Worm (Caenorhabditis elegans): ENCODE results near the gene sox-4.

sox-4 gene

DNA sequence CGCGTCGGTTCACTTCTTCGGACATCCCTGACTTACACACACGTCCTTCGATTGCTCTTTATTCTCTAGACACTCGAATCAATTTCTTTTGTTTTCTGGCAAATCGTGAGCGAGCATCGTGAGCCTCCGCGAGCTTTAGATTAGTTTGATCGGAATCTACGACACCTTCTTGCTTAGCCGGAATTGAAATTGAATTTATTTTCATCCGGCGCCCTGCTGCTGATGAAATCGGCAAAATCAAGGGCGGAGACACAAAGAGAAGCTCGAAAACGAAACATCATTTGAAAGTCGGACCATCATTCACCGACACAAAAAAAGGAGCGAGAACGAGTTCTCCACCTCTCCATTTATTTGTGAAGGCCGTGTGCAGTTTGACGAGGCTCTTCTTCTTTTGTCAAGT, 9.7 kb upstream of the sox-4 start, which contains the start of gene npr-16:
Gene npr-16, plus strand, starts transcription at position 301 of the 400 bp plus-strand sequence.
- no peak for TF ChIP-seq hmg-20 (GFP tag; IDR thresholded peaks at IDR 0.05)
- TF ChIP-seq attf-6 (GFP tag; IDR thresholded peaks at IDR 0.05), result no peak
- no peak for TF ChIP-seq rec-8 (tag; optimal IDR thresholded peaks at IDR 0.05)
- no peak for TF ChIP-seq dpff-1 (tag; optimal IDR thresholded peaks at IDR 0.05)
- no peak for TF ChIP-seq ceh-40 (GFP tag; IDR thresholded peaks at IDR 0.05)
- TF ChIP-seq ceh-79 (tag; optimal IDR thresholded peaks at IDR 0.05), result no peak
- TF ChIP-seq mes-4 (tag; optimal IDR thresholded peaks at IDR 0.05), result no peak
- TF ChIP-seq Y56A3A.18 (GFP tag; IDR thresholded peaks at IDR 0.05), result no peak
- TF ChIP-seq die-1 (tag; optimal IDR thresholded peaks at IDR 0.05), result no peak
- TF ChIP-seq bed-1 (GFP tag; IDR thresholded peaks at IDR 0.05), result no peak
- no peak for TF ChIP-seq F33H1.4 (GFP tag; IDR thresholded peaks at IDR 0.05)
- TF ChIP-seq cebp-2 (GFP tag; IDR thresholded peaks at IDR 0.05), result no peak
- no peak for TF ChIP-seq K12H6.12 (tag; optimal IDR thresholded peaks at IDR 0.05)
- no peak for TF ChIP-seq mel-28 (tag; optimal IDR thresholded peaks at IDR 0.05; ENCODE audit: borderline replicate concordance)

- no peak for TF ChIP-seq B0019.2 (GFP tag; conservative IDR thresholded peaks at IDR 0.05)
- TF ChIP-seq madf-3 (GFP tag; IDR thresholded peaks at IDR 0.05), result no peak
- no peak for TF ChIP-seq akir-1 (GFP tag; optimal IDR thresholded peaks at IDR 0.05)
- TF ChIP-seq ets-4 (GFP tag; optimal IDR thresholded peaks at IDR 0.05), result no peak
Measured at ce11 chrX:3517141-3517540, 8.3 kb upstream of the sox-4 start.

- TF ChIP-seq madf-10 (tag; optimal IDR thresholded peaks at IDR 0.05) (no peak), dpff-1 (tag; optimal IDR thresholded peaks at IDR 0.05) (no peak), lin-54 (GFP tag; optimal IDR thresholded peaks at IDR 0.05) (no peak), K11D2.4 (GFP tag; IDR thresholded peaks at IDR 0.05) (no peak)
Measured at ce11 chrX:3513715-3514114, 4.9 kb upstream of the sox-4 start.

DNA sequence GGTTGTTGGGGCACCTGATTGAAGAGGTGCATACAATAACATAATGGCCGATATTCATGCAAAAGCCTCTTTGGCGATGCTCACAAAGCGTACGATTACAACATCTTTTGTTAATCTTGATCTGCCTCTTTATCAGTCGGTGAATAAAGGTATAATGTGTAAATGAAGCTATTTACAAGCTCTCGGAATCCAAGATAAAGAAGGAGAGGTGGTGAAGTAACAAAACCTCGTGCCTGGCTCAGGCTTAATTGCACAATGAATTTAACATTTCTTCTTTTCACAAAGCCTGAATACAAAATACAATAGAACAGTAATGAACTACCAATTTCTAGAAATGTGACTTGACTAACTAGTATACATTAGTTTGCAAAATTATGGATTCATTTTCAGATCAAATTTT, 1.6 kb downstream of the sox-4 start:
- TF ChIP-seq T26A5.8 (tag; optimal IDR thresholded peaks at IDR 0.05) (no peak), F39B2.1 (GFP tag; IDR thresholded peaks at IDR 0.05) (no peak)

ce11 chrX:3506556-3506955, 2.2 kb downstream of the sox-4 start:
- TF ChIP-seq nhr-80 (tag; optimal IDR thresholded peaks at IDR 0.05), result peak; percentile 67
- no peak for TF ChIP-seq madf-10 (tag; optimal IDR thresholded peaks at IDR 0.05)
- no peak for TF ChIP-seq cebp-2 (GFP tag; IDR thresholded peaks at IDR 0.05)
- 0 out of 2 replicates have a peak, but pooled peaks have one; percentile 17 for TF ChIP-seq hsf-1 (GFP tag; IDR thresholded peaks at IDR 0.05)

DNA sequence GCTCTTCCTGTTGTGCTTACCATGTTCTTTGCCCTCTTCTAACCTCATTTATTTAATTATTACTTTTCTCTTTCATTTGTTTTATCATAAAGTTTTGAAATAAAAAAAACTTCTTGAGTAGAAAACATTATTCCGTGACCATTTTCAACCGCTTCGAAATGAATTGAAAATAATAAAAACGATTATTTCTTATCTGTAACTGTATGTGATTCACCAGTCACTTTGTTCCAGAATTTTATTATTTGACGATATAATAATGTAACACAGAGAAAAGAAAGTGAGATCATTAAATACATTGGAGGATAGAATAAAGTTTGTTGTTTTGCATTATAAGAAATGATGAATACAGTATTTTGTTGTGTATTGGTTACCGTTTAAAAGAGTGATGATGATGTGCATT, 3.7 kb downstream of the sox-4 start:
- no peak for TF ChIP-seq fkh-3 (tag; optimal IDR thresholded peaks at IDR 0.05)
- TF ChIP-seq snpc-3.4 (tag; optimal IDR thresholded peaks at IDR 0.05), result no peak
- no peak for TF ChIP-seq F57A8.1 (GFP tag; optimal IDR thresholded peaks at IDR 0.05)
- TF ChIP-seq B0261.1 (tag; optimal IDR thresholded peaks at IDR 0.05), result no peak
- no peak for TF ChIP-seq mel-28 (tag; optimal IDR thresholded peaks at IDR 0.05; ENCODE audit: borderline replicate concordance)
- peak; percentile 34 for TF ChIP-seq nhr-80 (tag; optimal IDR thresholded peaks at IDR 0.05)
- TF ChIP-seq bed-1 (GFP tag; IDR thresholded peaks at IDR 0.05), result no peak
- no peak for TF ChIP-seq sptf-2 (GFP tag; optimal IDR thresholded peaks at IDR 0.05)
- TF ChIP-seq cebp-1 (GFP tag; IDR thresholded peaks at IDR 0.05), result no peak
- peak; percentile 8 for TF ChIP-seq cebp-1 (tag; optimal IDR thresholded peaks at IDR 0.05)
- TF ChIP-seq rpc-1 (optimal IDR thresholded peaks at IDR 0.05), result no peak
- no peak for TF ChIP-seq rpc-1 (tag; optimal IDR thresholded peaks at IDR 0.05)

All from whole organism, young adult.